Fruit fly (Drosophila melanogaster) whole organism, pupa: ENCODE results near the gene dlp.

Experiments
- CG10348 ChIP-seq: fragments of 200-800 bp; sonication (Bioruptor generic); IDR thresholded peaks from 2 replicates; pipeline ENCODE4 v1.3.6; 2022; ENCODE audit warnings: missing biosample characterization, missing genetic modification characterization
- CG12605 ChIP-seq: fragments of 200-800 bp; sonication (Bioruptor generic); IDR thresholded peaks from 2 replicates; pipeline ENCODE4 v1.3.6; 2022; ENCODE audit warnings: missing biosample characterization, missing genetic modification characterization
- CG13204 ChIP-seq: fragments of 200-800 bp; sonication (Bioruptor generic); optimal IDR thresholded peaks from 2 replicates; lab custom pipeline; 2018; ENCODE audit warnings: missing biosample characterization, mild to moderate bottlenecking, missing genetic modification characterization, moderate library complexity
- CG14655 ChIP-seq: fragments of 200-800 bp; sonication (Bioruptor generic); optimal IDR thresholded peaks from 3 replicates; lab custom pipeline; 2017; ENCODE audit warnings: mild to moderate bottlenecking, missing biosample characterization, missing genetic modification reagents, missing genetic modification characterization
- CG15710 ChIP-seq: fragments of 200-800 bp; sonication (Bioruptor generic); optimal IDR thresholded peaks from 2 replicates; lab custom pipeline; 2018; ENCODE audit warnings: missing biosample characterization, mild to moderate bottlenecking, missing genetic modification characterization, moderate library complexity
- CG17806 ChIP-seq: fragments of 200-800 bp; sonication (Bioruptor generic); optimal IDR thresholded peaks from 2 replicates; lab custom pipeline; 2018; ENCODE audit warnings: missing biosample characterization, mild to moderate bottlenecking, missing genetic modification characterization, moderate library complexity
- CG32121 ChIP-seq: fragments of 200-800 bp; sonication (Bioruptor generic); IDR thresholded peaks from 2 replicates; pipeline ENCODE4 v1.3.6; 2022; ENCODE audit warnings: missing biosample characterization, missing genetic modification characterization
- CG34367 ChIP-seq: fragments of 200-800 bp; sonication (Bioruptor generic); optimal IDR thresholded peaks from 2 replicates; lab custom pipeline; 2018; ENCODE audit warnings: missing biosample characterization, mild to moderate bottlenecking, missing genetic modification characterization
- CG4496 ChIP-seq: fragments of 200-800 bp; sonication (Bioruptor generic); IDR thresholded peaks from 3 replicates; pipeline ENCODE4 v1.3.6; 2022; ENCODE audit warnings: missing biosample characterization, missing genetic modification characterization
- CG8159 ChIP-seq: fragments of 200-800 bp; sonication (Bioruptor generic); optimal IDR thresholded peaks from 3 replicates; lab custom pipeline; 2018; ENCODE audit warnings: missing biosample characterization, mild to moderate bottlenecking, missing genetic modification characterization, moderate library complexity
- CG8301 ChIP-seq: fragments of 200-800 bp; sonication (Bioruptor generic); optimal IDR thresholded peaks from 2 replicates; lab custom pipeline; 2018; ENCODE audit warnings: missing biosample characterization, mild to moderate bottlenecking, missing genetic modification characterization
- CG9948 ChIP-seq: fragments of 200-800 bp; sonication (Bioruptor generic); optimal IDR thresholded peaks from 2 replicates; lab custom pipeline; 2018; ENCODE audit warnings: missing biosample characterization, mild to moderate bottlenecking, missing genetic modification characterization, moderate library complexity
- D1 ChIP-seq: fragments of 200-800 bp; sonication (Bioruptor generic); optimal IDR thresholded peaks from 2 replicates; lab custom pipeline; 2018; ENCODE audit warnings: missing biosample characterization, mild to moderate bottlenecking, missing genetic modification characterization, moderate library complexity
- EcR ChIP-seq: fragments of 200-800 bp; sonication (Bioruptor generic); optimal IDR thresholded peaks from 3 replicates; lab custom pipeline; 2019; ENCODE audit warnings: missing biosample characterization, missing genetic modification characterization, mild to moderate bottlenecking, moderate library complexity, missing genetic modification reagents
- Ets98B ChIP-seq: fragments of 200-800 bp; sonication (Bioruptor generic); IDR thresholded peaks from 2 replicates; pipeline ENCODE4 v1.3.6; 2022; ENCODE audit warnings: missing biosample characterization, missing genetic modification characterization
- Pif1A ChIP-seq: fragments of 200-800 bp; sonication (Bioruptor generic); optimal IDR thresholded peaks from 3 replicates; lab custom pipeline; 2016; ENCODE audit warnings: missing biosample characterization, missing genetic modification characterization
- Pif1B ChIP-seq: fragments of 200-800 bp; sonication (Bioruptor generic); optimal IDR thresholded peaks from 3 replicates; lab custom pipeline; 2016; ENCODE audit warnings: missing biosample characterization, missing genetic modification characterization
- Snoo ChIP-seq: fragments of 200-800 bp; sonication (Bioruptor generic); optimal IDR thresholded peaks from 3 replicates; lab custom pipeline; 2017; ENCODE audit warnings: missing biosample characterization, mild to moderate bottlenecking, missing genetic modification characterization, inconsistent platforms
- fd96Ca ChIP-seq: fragments of 200-800 bp; sonication (Bioruptor generic); IDR thresholded peaks from 3 replicates; pipeline ENCODE4 v1.3.6; 2022; ENCODE audit warnings: missing biosample characterization, missing genetic modification characterization
- gl ChIP-seq: fragments of 200-800 bp; sonication (Bioruptor generic); optimal IDR thresholded peaks from 2 replicates; lab custom pipeline; 2018; ENCODE audit warnings: missing biosample characterization, mild to moderate bottlenecking, missing genetic modification characterization
- rn ChIP-seq: fragments of 200-800 bp; sonication (Bioruptor generic); IDR thresholded peaks from 2 replicates; pipeline ENCODE4 v1.3.6; 2022; ENCODE audit warnings: missing biosample characterization, missing genetic modification characterization

dlp gene

dm6 chr3L:14631964-14632758, at the start of gene dlp, which contains the start of gene RecQ5:
Gene dlp (plus strand): TSS chr3L:14632601.
Gene RecQ5 (minus strand): TSS chr3L:14632077.
- TF ChIP-seq fd96Ca (GFP tag; lab: Robert Waterston, UW) (peak; percentile 25; the same call in 1 of the 3 replicates), Ets98B (peak; percentile 68), CG4496 (GFP tag; lab: Robert Waterston, UW) (peak; percentile 69), Pif1A (GFP tag; lab: Kevin White, UChicago) (peak; percentile 53), CG8159 (tag; lab: Kevin White, UChicago) (peak; percentile 77), CG17806 (tag; lab: Kevin White, UChicago) (peak; percentile 66), Pif1B (GFP tag; lab: Kevin White, UChicago) (peak; percentile 58), CG8301 (peak; percentile 51), CG10348 (GFP tag; lab: Robert Waterston, UW) (no peak), CG12605 (GFP tag; lab: Robert Waterston, UW) (no peak; the same call in 1 of the 2 replicates), D1 (tag; lab: Kevin White, UChicago) (no peak), CG34367 (peak; percentile 32), CG13204 (no peak), gl (no peak), CG32121 (GFP tag; lab: Robert Waterston, UW) (peak; percentile 53; the same call in 1 of the 2 replicates), CG9948 (tag; lab: Kevin White, UChicago) (peak; percentile 46), CG14655 (GFP tag; lab: Kevin White, UChicago) (peak; percentile 61), EcR (GFP tag; lab: Kevin White, UChicago) (peak; percentile 28), Snoo (tag; lab: Kevin White, UChicago) (peak; percentile 67), rn (GFP tag; lab: Robert Waterston, UW) (0 out of 2 replicates have a peak, but pooled peaks have one; percentile 3), CG15710 (peak; percentile 70)

- no peak for TF ChIP-seq CG17806 (tag; lab: Kevin White, UChicago)
- no peak for TF ChIP-seq Snoo (tag; lab: Kevin White, UChicago)
- TF ChIP-seq CG13204: no peak
- TF ChIP-seq CG8301: no peak
- no peak for TF ChIP-seq CG14655 (GFP tag; lab: Kevin White, UChicago)
- TF ChIP-seq CG4496 (GFP tag; lab: Robert Waterston, UW): no peak
- TF ChIP-seq CG15710: no peak
- TF ChIP-seq CG10348 (GFP tag; lab: Robert Waterston, UW): no peak
- no peak for TF ChIP-seq fd96Ca (GFP tag; lab: Robert Waterston, UW)
- no peak for TF ChIP-seq D1 (tag; lab: Kevin White, UChicago)
- no peak for TF ChIP-seq CG9948 (tag; lab: Kevin White, UChicago)
- TF ChIP-seq CG34367: no peak
- no peak for TF ChIP-seq Ets98B
- TF ChIP-seq CG8159 (tag; lab: Kevin White, UChicago): no peak
- TF ChIP-seq Pif1B (GFP tag; lab: Kevin White, UChicago): no peak
- no peak for TF ChIP-seq Pif1A (GFP tag; lab: Kevin White, UChicago)
These were observed 49.7 kb upstream of the dlp start for dm6 chr3L:14582736-14583135.

dm6 chr3L:14583803-14584202, 48.6 kb upstream of the dlp start:
- no peak for TF ChIP-seq CG15710
- no peak for TF ChIP-seq Pif1A (GFP tag; lab: Kevin White, UChicago)
- no peak for TF ChIP-seq EcR (GFP tag; lab: Kevin White, UChicago)
- no peak for TF ChIP-seq Ets98B
- no peak for TF ChIP-seq Pif1B (GFP tag; lab: Kevin White, UChicago)
- no peak for TF ChIP-seq fd96Ca (GFP tag; lab: Robert Waterston, UW)
- no peak for TF ChIP-seq CG9948 (tag; lab: Kevin White, UChicago)
- TF ChIP-seq D1 (tag; lab: Kevin White, UChicago): no peak
- TF ChIP-seq CG14655 (GFP tag; lab: Kevin White, UChicago): no peak
- TF ChIP-seq CG32121 (GFP tag; lab: Robert Waterston, UW): no peak
- no peak for TF ChIP-seq Snoo (tag; lab: Kevin White, UChicago)
- no peak for TF ChIP-seq CG8301
- TF ChIP-seq CG13204: no peak

dm6 chr3L:14590964-14591363, 41.4 kb upstream of the dlp start:
- TF ChIP-seq EcR (GFP tag; lab: Kevin White, UChicago) (no peak), CG9948 (tag; lab: Kevin White, UChicago) (no peak), fd96Ca (GFP tag; lab: Robert Waterston, UW) (no peak), gl (no peak), CG10348 (GFP tag; lab: Robert Waterston, UW) (no peak), CG32121 (GFP tag; lab: Robert Waterston, UW) (no peak), CG13204 (no peak), CG15710 (no peak), CG8159 (tag; lab: Kevin White, UChicago) (no peak)

- TF ChIP-seq CG17806 (tag; lab: Kevin White, UChicago): no peak
- no peak for TF ChIP-seq CG34367
- TF ChIP-seq CG32121 (GFP tag; lab: Robert Waterston, UW): no peak
- no peak for TF ChIP-seq Pif1A (GFP tag; lab: Kevin White, UChicago)
- no peak for TF ChIP-seq Snoo (tag; lab: Kevin White, UChicago)
- no peak for TF ChIP-seq CG8159 (tag; lab: Kevin White, UChicago)
- no peak for TF ChIP-seq CG8301
- no peak for TF ChIP-seq gl
- no peak for TF ChIP-seq CG14655 (GFP tag; lab: Kevin White, UChicago)
- TF ChIP-seq Ets98B: no peak
- no peak for TF ChIP-seq CG9948 (tag; lab: Kevin White, UChicago)
- no peak for TF ChIP-seq CG10348 (GFP tag; lab: Robert Waterston, UW)
- no peak for TF ChIP-seq CG13204
- TF ChIP-seq Pif1B (GFP tag; lab: Kevin White, UChicago): no peak
- TF ChIP-seq EcR (GFP tag; lab: Kevin White, UChicago): no peak
These were observed 40.2 kb upstream of the dlp start for dm6 chr3L:14592166-14592565.
